Fruit fly (Drosophila melanogaster): Measurements from ENCODE around the gene CG10903.

dm6 chr3R:8030151-8030899 lies at the start of gene CG10903, which contains the start of gene CG2747:
- peak; percentile 26 for TF ChIP-seq brk (GFP tag; optimal IDR thresholded peaks at IDR 0.05)
- TF ChIP-seq dmrt93B (GFP tag; optimal IDR thresholded peaks at IDR 0.05) = no peak
- no peak for TF ChIP-seq GATAd (GFP tag; optimal IDR thresholded peaks at IDR 0.05)
